Fruit fly (Drosophila melanogaster) whole organism, pupa: ENCODE data around the gene CG2310.

Source experiments
- CG10348 ChIP-seq: fragments of 200-800 bp; sonication (Bioruptor generic); IDR thresholded peaks from 2 replicates; pipeline ENCODE4 v1.3.6; 2022; ENCODE audit warnings: missing biosample characterization, missing genetic modification characterization
- CG12605 ChIP-seq: fragments of 200-800 bp; sonication (Bioruptor generic); IDR thresholded peaks from 2 replicates; pipeline ENCODE4 v1.3.6; 2022; ENCODE audit warnings: missing biosample characterization, missing genetic modification characterization
- CG13204 ChIP-seq: fragments of 200-800 bp; sonication (Bioruptor generic); optimal IDR thresholded peaks from 2 replicates; lab custom pipeline; 2018; ENCODE audit warnings: missing biosample characterization, mild to moderate bottlenecking, missing genetic modification characterization, moderate library complexity
- CG14655 ChIP-seq: fragments of 200-800 bp; sonication (Bioruptor generic); optimal IDR thresholded peaks from 3 replicates; lab custom pipeline; 2017; ENCODE audit warnings: mild to moderate bottlenecking, missing biosample characterization, missing genetic modification reagents, missing genetic modification characterization
- CG15710 ChIP-seq: fragments of 200-800 bp; sonication (Bioruptor generic); optimal IDR thresholded peaks from 2 replicates; lab custom pipeline; 2018; ENCODE audit warnings: missing biosample characterization, mild to moderate bottlenecking, missing genetic modification characterization, moderate library complexity
- CG17806 ChIP-seq: fragments of 200-800 bp; sonication (Bioruptor generic); optimal IDR thresholded peaks from 2 replicates; lab custom pipeline; 2018; ENCODE audit warnings: missing biosample characterization, mild to moderate bottlenecking, missing genetic modification characterization, moderate library complexity
- CG32121 ChIP-seq: fragments of 200-800 bp; sonication (Bioruptor generic); IDR thresholded peaks from 2 replicates; pipeline ENCODE4 v1.3.6; 2022; ENCODE audit warnings: missing biosample characterization, missing genetic modification characterization
- CG34367 ChIP-seq: fragments of 200-800 bp; sonication (Bioruptor generic); optimal IDR thresholded peaks from 2 replicates; lab custom pipeline; 2018; ENCODE audit warnings: missing biosample characterization, mild to moderate bottlenecking, missing genetic modification characterization
- CG4496 ChIP-seq: fragments of 200-800 bp; sonication (Bioruptor generic); IDR thresholded peaks from 3 replicates; pipeline ENCODE4 v1.3.6; 2022; ENCODE audit warnings: missing biosample characterization, missing genetic modification characterization
- CG8159 ChIP-seq: fragments of 200-800 bp; sonication (Bioruptor generic); optimal IDR thresholded peaks from 3 replicates; lab custom pipeline; 2018; ENCODE audit warnings: missing biosample characterization, mild to moderate bottlenecking, missing genetic modification characterization, moderate library complexity
- CG8301 ChIP-seq: fragments of 200-800 bp; sonication (Bioruptor generic); optimal IDR thresholded peaks from 2 replicates; lab custom pipeline; 2018; ENCODE audit warnings: missing biosample characterization, mild to moderate bottlenecking, missing genetic modification characterization
- CG9948 ChIP-seq: fragments of 200-800 bp; sonication (Bioruptor generic); optimal IDR thresholded peaks from 2 replicates; lab custom pipeline; 2018; ENCODE audit warnings: missing biosample characterization, mild to moderate bottlenecking, missing genetic modification characterization, moderate library complexity
- D1 ChIP-seq: fragments of 200-800 bp; sonication (Bioruptor generic); optimal IDR thresholded peaks from 2 replicates; lab custom pipeline; 2018; ENCODE audit warnings: missing biosample characterization, mild to moderate bottlenecking, missing genetic modification characterization, moderate library complexity
- EcR ChIP-seq: fragments of 200-800 bp; sonication (Bioruptor generic); optimal IDR thresholded peaks from 3 replicates; lab custom pipeline; 2019; ENCODE audit warnings: missing biosample characterization, missing genetic modification characterization, mild to moderate bottlenecking, moderate library complexity, missing genetic modification reagents
- Ets98B ChIP-seq: fragments of 200-800 bp; sonication (Bioruptor generic); IDR thresholded peaks from 2 replicates; pipeline ENCODE4 v1.3.6; 2022; ENCODE audit warnings: missing biosample characterization, missing genetic modification characterization
- Pif1A ChIP-seq: fragments of 200-800 bp; sonication (Bioruptor generic); optimal IDR thresholded peaks from 3 replicates; lab custom pipeline; 2016; ENCODE audit warnings: missing biosample characterization, missing genetic modification characterization
- Pif1B ChIP-seq: fragments of 200-800 bp; sonication (Bioruptor generic); optimal IDR thresholded peaks from 3 replicates; lab custom pipeline; 2016; ENCODE audit warnings: missing biosample characterization, missing genetic modification characterization
- Snoo ChIP-seq: fragments of 200-800 bp; sonication (Bioruptor generic); optimal IDR thresholded peaks from 3 replicates; lab custom pipeline; 2017; ENCODE audit warnings: missing biosample characterization, mild to moderate bottlenecking, missing genetic modification characterization, inconsistent platforms
- fd96Ca ChIP-seq: fragments of 200-800 bp; sonication (Bioruptor generic); IDR thresholded peaks from 3 replicates; pipeline ENCODE4 v1.3.6; 2022; ENCODE audit warnings: missing biosample characterization, missing genetic modification characterization
- gl ChIP-seq: fragments of 200-800 bp; sonication (Bioruptor generic); optimal IDR thresholded peaks from 2 replicates; lab custom pipeline; 2018; ENCODE audit warnings: missing biosample characterization, mild to moderate bottlenecking, missing genetic modification characterization
- rn ChIP-seq: fragments of 200-800 bp; sonication (Bioruptor generic); IDR thresholded peaks from 2 replicates; pipeline ENCODE4 v1.3.6; 2022; ENCODE audit warnings: missing biosample characterization, missing genetic modification characterization

Gene CG2310

dm6 chr3R:29516766-29517165 lies 23.4 kb upstream of the CG2310 start:
- TF ChIP-seq CG15710 (tag; lab: Kevin White, UChicago) (no peak), CG13204 (GFP tag; lab: Kevin White, UChicago) (no peak), CG4496 (no peak), CG10348 (GFP tag; lab: Robert Waterston, UW) (no peak), CG32121 (GFP tag; lab: Robert Waterston, UW) (no peak), CG34367 (tag; lab: Kevin White, UChicago) (no peak), Pif1B (no peak), Pif1A (GFP tag; lab: Kevin White, UChicago) (no peak), rn (no peak), CG17806 (tag; lab: Kevin White, UChicago) (no peak), CG14655 (GFP tag; lab: Kevin White, UChicago) (no peak), Ets98B (no peak), D1 (no peak), CG8301 (tag; lab: Kevin White, UChicago) (no peak), EcR (GFP tag; lab: Kevin White, UChicago) (no peak)

- TF ChIP-seq CG10348 (GFP tag; lab: Robert Waterston, UW) (no peak), CG14655 (GFP tag; lab: Kevin White, UChicago) (no peak), rn (no peak), CG9948 (tag; lab: Kevin White, UChicago) (no peak), Pif1B (no peak), CG15710 (tag; lab: Kevin White, UChicago) (no peak), CG8301 (tag; lab: Kevin White, UChicago) (no peak), CG17806 (tag; lab: Kevin White, UChicago) (no peak)
Observed at dm6 chr3R:29515417-29515816, 22.1 kb upstream of the CG2310 start, which contains the start of gene ND-20L. Gene ND-20L, plus strand, starts transcription at chr3R:29515717.

dm6 chr3R:29512306-29513044 lies 19.2 kb upstream of the CG2310 start:
- TF ChIP-seq CG4496 (no peak), Pif1A (GFP tag; lab: Kevin White, UChicago) (no peak), CG10348 (GFP tag; lab: Robert Waterston, UW) (no peak), CG34367 (tag; lab: Kevin White, UChicago) (no peak), CG32121 (GFP tag; lab: Robert Waterston, UW) (no peak), rn (no peak)

- TF ChIP-seq EcR (GFP tag; lab: Kevin White, UChicago) = no peak
- TF ChIP-seq Ets98B = no peak
- no peak for TF ChIP-seq CG12605 (GFP tag; lab: Robert Waterston, UW)
- no peak for TF ChIP-seq CG14655 (GFP tag; lab: Kevin White, UChicago)
- TF ChIP-seq fd96Ca = no peak
- TF ChIP-seq rn = no peak
- no peak for TF ChIP-seq CG15710 (tag; lab: Kevin White, UChicago)
- no peak for TF ChIP-seq Pif1A (GFP tag; lab: Kevin White, UChicago)
- no peak for TF ChIP-seq Snoo
- TF ChIP-seq CG4496 = no peak
- TF ChIP-seq CG17806 (tag; lab: Kevin White, UChicago) = no peak
- TF ChIP-seq CG9948 (tag; lab: Kevin White, UChicago) = no peak
- no peak for TF ChIP-seq D1
- no peak for TF ChIP-seq CG8301 (tag; lab: Kevin White, UChicago)
- no peak for TF ChIP-seq gl (tag; lab: Kevin White, UChicago)
- TF ChIP-seq CG8159 = no peak
- TF ChIP-seq CG13204 (GFP tag; lab: Kevin White, UChicago) = no peak
- TF ChIP-seq CG34367 (tag; lab: Kevin White, UChicago) = no peak
- no peak for TF ChIP-seq CG10348 (GFP tag; lab: Robert Waterston, UW)
Observed at dm6 chr3R:29511472-29511871, 18.2 kb upstream of the CG2310 start.

- TF ChIP-seq CG12605 (GFP tag; lab: Robert Waterston, UW) = no peak
- peak; percentile 55 for TF ChIP-seq CG14655 (GFP tag; lab: Kevin White, UChicago)
- TF ChIP-seq CG9948 (tag; lab: Kevin White, UChicago) = peak; percentile 9
- peak; percentile 21 for TF ChIP-seq CG8301 (tag; lab: Kevin White, UChicago)
Observed at dm6 chr3R:29508551-29509266, 15.4 kb upstream of the CG2310 start.

dm6 chr3R:29506581-29506980 lies 13.3 kb upstream of the CG2310 start:
- peak; percentile 36 for TF ChIP-seq CG15710 (tag; lab: Kevin White, UChicago)
- TF ChIP-seq CG32121 (GFP tag; lab: Robert Waterston, UW) = peak; percentile 39; the same call in 1 of the 2 replicates
- TF ChIP-seq CG13204 (GFP tag; lab: Kevin White, UChicago) = peak; percentile 18
- peak; percentile 64 for TF ChIP-seq Ets98B
- no peak for TF ChIP-seq gl (tag; lab: Kevin White, UChicago)
- no peak for TF ChIP-seq CG17806 (tag; lab: Kevin White, UChicago)
- TF ChIP-seq Snoo = peak; percentile 9
- TF ChIP-seq CG9948 (tag; lab: Kevin White, UChicago) = no peak
- peak; percentile 56 for TF ChIP-seq rn
- TF ChIP-seq CG34367 (tag; lab: Kevin White, UChicago) = no peak
- no peak for TF ChIP-seq CG14655 (GFP tag; lab: Kevin White, UChicago)
- TF ChIP-seq CG10348 (GFP tag; lab: Robert Waterston, UW) = no peak
- TF ChIP-seq Pif1B = no peak
- TF ChIP-seq CG4496 = peak; percentile 59
- no peak for TF ChIP-seq EcR (GFP tag; lab: Kevin White, UChicago)
- no peak for TF ChIP-seq CG8301 (tag; lab: Kevin White, UChicago)
- peak; percentile 38 for TF ChIP-seq CG8159
- peak; percentile 55; the same call in 1 of the 3 replicates for TF ChIP-seq fd96Ca
- TF ChIP-seq Pif1A (GFP tag; lab: Kevin White, UChicago) = no peak
- 0 out of 2 replicates have a peak, but pooled peaks have one; percentile 17 for TF ChIP-seq CG12605 (GFP tag; lab: Robert Waterston, UW)
- no peak for TF ChIP-seq D1
